Fruit fly (Drosophila melanogaster) ovary, adult (tissue): ENCODE data around the gene peg.
A peak's percentile ranks its signal among the peaks of the same experiment; 100 is the strongest.

Experiments
- CG17801 ChIP-seq: fragments of 200-800 bp; optimal IDR thresholded peaks from 2 replicates; lab custom pipeline; 2019; ENCODE audit warnings: missing biosample characterization, mild to moderate bottlenecking, missing genetic modification characterization, moderate library complexity; ENCODE audit not compliant: partially characterized antibody

Gene peg

DNA sequence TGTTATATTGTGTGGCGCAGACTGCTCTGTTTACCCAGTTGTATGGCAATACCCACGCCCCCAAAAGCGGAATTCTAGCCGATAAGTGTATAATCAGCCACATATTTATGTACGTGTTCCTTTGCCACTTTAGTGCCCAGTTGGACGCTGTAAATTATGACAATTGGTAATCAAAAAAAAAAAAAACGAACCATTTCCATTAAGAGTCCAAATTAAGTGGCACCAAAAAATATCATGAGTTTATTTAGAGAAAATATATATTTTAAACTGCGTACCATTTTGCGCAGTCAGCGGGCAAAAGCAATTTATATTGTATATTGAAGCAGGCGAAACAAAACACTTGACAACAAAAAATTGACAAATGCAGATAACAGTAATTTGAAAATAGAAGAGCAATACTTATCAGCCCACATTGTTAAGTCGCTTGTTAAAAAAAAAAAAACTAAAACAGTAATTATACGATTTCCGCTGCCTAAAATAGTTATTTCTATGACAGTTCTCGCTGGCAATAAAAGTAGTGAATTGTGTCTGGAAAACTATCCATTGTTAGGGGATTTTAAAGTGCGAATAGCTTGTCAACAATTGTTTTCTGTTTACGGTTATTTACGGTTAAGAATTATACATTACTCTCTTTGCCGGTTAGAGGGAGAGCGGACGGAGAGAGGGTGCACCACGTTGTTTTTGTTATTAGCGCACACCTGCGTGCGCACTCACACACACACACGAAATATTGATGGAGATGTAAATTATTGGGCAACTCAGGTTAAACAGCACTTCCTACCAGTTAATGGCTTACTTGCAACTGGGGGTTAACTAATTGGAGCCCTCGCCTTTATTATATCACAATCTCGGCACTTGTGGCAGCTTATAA, 35.8 kb upstream of the peg start:
- no peak for TF ChIP-seq CG17801 (GFP tag; lab: Kevin White, UChicago)

- TF ChIP-seq CG17801 (GFP tag; lab: Kevin White, UChicago): no peak
Measured at dm6 chr3R:21057519-21057918, 33.6 kb upstream of the peg start.

- TF ChIP-seq CG17801 (GFP tag; lab: Kevin White, UChicago): no peak
Measured at dm6 chr3R:21050875-21051274, 26.9 kb upstream of the peg start, which contains the start of gene Jhbp15. Jhbp15 (minus strand) TSS chr3R:21050975.

DNA sequence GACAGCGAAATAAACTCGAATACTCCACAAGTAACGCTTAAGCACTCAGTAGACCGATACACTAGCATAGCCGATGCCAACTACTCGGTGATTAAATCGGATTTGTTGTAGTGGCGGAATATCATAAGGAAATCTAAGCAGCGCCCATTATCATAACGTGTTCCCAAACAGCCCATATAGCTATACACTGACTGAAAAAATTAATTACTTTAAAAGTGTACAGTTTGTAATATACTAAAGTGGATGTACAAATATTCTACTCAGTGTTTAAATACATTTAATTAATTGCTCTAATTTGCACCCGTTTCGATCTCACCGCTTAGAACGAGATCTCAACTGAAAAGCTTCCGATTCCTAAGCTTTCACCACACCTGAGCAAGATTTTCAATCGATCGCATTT, 24.8 kb upstream of the peg start, which contains the start of gene CG7079:
Gene CG7079 (minus strand): TSS at position 101 of the 400 bp plus-strand sequence.
- TF ChIP-seq CG17801 (GFP tag; lab: Kevin White, UChicago): no peak

dm6 chr3R:21046927-21047326, 23.0 kb upstream of the peg start, which contains the start of gene CG31207:
CG31207 (minus strand) TSS chr3R:21047027.
- TF ChIP-seq CG17801 (GFP tag; lab: Kevin White, UChicago): no peak

DNA sequence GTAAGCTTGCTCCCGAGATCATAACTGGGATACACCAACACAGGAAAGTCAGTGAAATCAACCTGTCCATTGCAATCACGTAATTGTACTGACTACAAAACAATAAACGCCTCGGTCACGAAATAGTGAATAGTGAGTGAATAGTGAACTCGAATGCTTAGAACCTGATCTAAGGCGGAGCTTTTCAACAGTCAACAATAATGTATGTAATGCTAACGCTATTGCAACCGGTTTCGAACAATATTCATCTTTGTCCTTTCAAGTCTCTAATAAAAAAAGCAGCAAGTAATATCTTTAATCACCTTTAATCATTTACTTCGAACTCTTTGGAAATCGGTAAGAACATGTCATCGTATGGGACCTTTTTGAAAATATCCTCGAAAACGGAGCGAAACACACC, 21.8 kb upstream of the peg start, which contains the start of gene CG31189:
Gene CG31189 (minus strand): TSS at position 101 of the 400 bp plus-strand sequence.
- TF ChIP-seq CG17801 (GFP tag; lab: Kevin White, UChicago): no peak

DNA sequence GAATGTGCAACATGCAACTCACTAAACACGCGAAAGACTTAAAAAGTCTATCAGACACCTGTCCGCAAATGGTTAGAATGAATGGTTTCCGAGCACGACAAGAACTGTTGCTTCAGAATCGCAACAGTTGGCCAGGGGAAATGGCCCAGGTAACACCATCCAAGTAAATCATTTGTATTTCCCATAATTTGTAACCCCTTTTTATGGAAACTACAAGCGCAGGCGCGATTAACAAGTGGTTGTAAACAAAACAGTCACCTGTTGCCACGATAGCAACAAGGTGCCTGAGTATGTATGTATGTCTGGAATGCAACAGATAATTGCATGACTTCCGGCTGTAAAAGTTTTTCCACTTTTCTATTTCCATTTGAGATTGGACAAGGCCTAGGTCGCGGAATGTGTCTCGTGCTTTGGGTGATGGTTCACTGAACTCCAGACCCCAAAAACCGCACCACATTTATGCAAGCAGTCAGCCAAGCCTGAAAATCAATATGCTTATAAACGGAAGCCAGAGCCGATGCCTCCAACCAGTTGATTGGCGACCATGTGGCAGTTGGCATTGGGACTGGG, 19.7 kb upstream of the peg start, which contains the start of gene CG12278:
Gene CG12278 (plus strand): TSS at position 520 of the 570 bp plus-strand sequence.
- TF ChIP-seq CG17801 (GFP tag; lab: Kevin White, UChicago): no peak

- TF ChIP-seq CG17801 (GFP tag; lab: Kevin White, UChicago): no peak
Measured at dm6 chr3R:21042399-21042798, 18.4 kb upstream of the peg start, which contains the start of gene Dhc93AB. Dhc93AB (minus strand) TSS chr3R:21042499.

DNA sequence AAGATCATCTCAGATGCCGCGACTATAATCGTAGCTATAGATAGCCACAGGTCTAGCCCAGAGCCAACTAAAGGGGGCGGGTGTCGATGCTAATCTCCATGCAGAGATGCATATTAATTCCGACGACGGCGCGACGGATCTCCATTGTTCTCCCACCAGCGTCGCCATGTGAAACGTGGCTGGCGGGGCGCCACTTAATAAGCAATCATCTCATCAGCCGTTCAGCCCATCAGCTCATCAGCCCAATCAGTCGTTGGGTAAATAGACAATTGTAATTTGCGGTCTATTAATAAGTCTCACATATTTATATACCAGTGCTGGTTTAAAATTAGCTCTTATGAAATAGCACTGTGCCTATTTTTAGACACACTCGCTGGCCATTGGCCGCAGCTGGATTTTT, 1.5 kb upstream of the peg start:
- no peak for TF ChIP-seq CG17801 (GFP tag; lab: Kevin White, UChicago)

dm6 chr3R:21022769-21023517, 1.0 kb downstream of the peg start:
- no peak for TF ChIP-seq CG17801 (GFP tag; lab: Kevin White, UChicago)

DNA sequence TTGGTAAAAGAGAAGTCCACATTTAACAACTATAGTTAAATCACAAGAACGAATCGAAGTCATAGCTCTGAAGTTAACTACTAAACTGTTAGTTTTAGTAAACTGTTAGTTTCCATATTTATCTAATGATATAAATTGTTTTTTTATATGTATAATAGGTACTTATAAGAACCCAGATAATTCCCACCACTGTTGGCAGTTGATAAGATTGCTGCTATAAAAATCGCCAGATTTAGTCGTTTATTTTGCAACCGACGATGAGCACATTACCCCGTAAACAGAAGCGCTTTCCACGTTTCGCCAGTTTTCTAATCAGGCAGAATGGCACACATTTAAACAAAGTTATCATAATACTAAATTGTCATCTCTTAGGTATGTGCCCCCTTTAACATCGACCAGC, 4.9 kb downstream of the peg start:
- no peak for TF ChIP-seq CG17801 (GFP tag; lab: Kevin White, UChicago)

- TF ChIP-seq CG17801 (GFP tag; lab: Kevin White, UChicago): peak; percentile 69
Measured at dm6 chr3R:21017464-21018080, 6.4 kb downstream of the peg start, which contains the start of gene Rlip. Rlip (plus strand) TSS chr3R:21017684.

dm6 chr3R:21015636-21016035, 8.3 kb downstream of the peg start, which contains the start of gene CG5697:
CG5697 (plus strand) TSS chr3R:21015949.
- no peak for TF ChIP-seq CG17801 (GFP tag; lab: Kevin White, UChicago)

dm6 chr3R:21013780-21014179, 10.2 kb downstream of the peg start:
- TF ChIP-seq CG17801 (GFP tag; lab: Kevin White, UChicago): no peak
